Worm (Caenorhabditis elegans): ENCODE data around the gene clec-43.

ce11 chrII:927331-927730 lies 16.5 kb upstream of the clec-43 start, which contains the start of gene R07C3.13:
- TF ChIP-seq nhr-20 (tag; optimal IDR thresholded peaks at IDR 0.05) (no peak), lin-15B (tag; optimal IDR thresholded peaks at IDR 0.05) (no peak), egl-27 (tag; optimal IDR thresholded peaks at IDR 0.05) (no peak), aly-2 (tag; optimal IDR thresholded peaks at IDR 0.05) (no peak), lin-14 (GFP tag; optimal IDR thresholded peaks at IDR 0.05) (no peak), unc-62 (GFP tag; optimal IDR thresholded peaks at IDR 0.05) (no peak), efl-1 (optimal IDR thresholded peaks at IDR 0.05) (no peak), efl-1 (GFP tag; optimal IDR thresholded peaks at IDR 0.05 in 1 of 2) (peak in 1 of 2 experiments; percentile 15), rnt-1 (tag; optimal IDR thresholded peaks at IDR 0.05) (no peak), mdl-1 (tag; optimal IDR thresholded peaks at IDR 0.05) (no peak), C16A3.4 (tag; optimal IDR thresholded peaks at IDR 0.05) (no peak), tbx-2 (tag; optimal IDR thresholded peaks at IDR 0.05) (no peak), ceh-82 (tag; optimal IDR thresholded peaks at IDR 0.05) (no peak), lsy-2 (tag; optimal IDR thresholded peaks at IDR 0.05) (no peak)
